Worm (Caenorhabditis elegans) whole organism, L2 larva: Measurements from ENCODE around the gene T28A8.8.

Experiments
- C34F6.9 ChIP-seq: fragments of 150-350 bp; optimal IDR thresholded peaks from 2 replicates; lab custom pipeline; 2014; ENCODE audit warnings: missing biosample characterization, missing genetic modification characterization
- F13H6.1 ChIP-seq: sonication (generic microtip); optimal IDR thresholded peaks from 2 replicates; lab custom pipeline; 2016; ENCODE audit warnings: missing genetic modification characterization, missing compliant biosample characterization
- alr-1 ChIP-seq: fragments of 150-350 bp; optimal IDR thresholded peaks from 2 replicates; lab custom pipeline; 2014; ENCODE audit warnings: missing biosample characterization, missing genetic modification characterization
- ama-1 ChIP-seq: fragments of 150-350 bp; optimal IDR thresholded peaks from 2 replicates; lab custom pipeline; 2018; ENCODE audit warnings: inconsistent platforms
- blmp-1 ChIP-seq: sonication (generic microtip); optimal IDR thresholded peaks from 2 replicates; lab custom pipeline; 2017; ENCODE audit warnings: missing genetic modification characterization, mild to moderate bottlenecking, missing compliant biosample characterization, antibody characterized with exemption, moderate library complexity; ENCODE audit not compliant: insufficient read depth
- ceh-16 ChIP-seq: fragments of 150-350 bp; optimal IDR thresholded peaks from 2 replicates; lab custom pipeline; 2014; ENCODE audit warnings: missing biosample characterization, missing genetic modification characterization
- crh-2 ChIP-seq: sonication (generic microtip); optimal IDR thresholded peaks from 2 replicates; lab custom pipeline; 2017; ENCODE audit warnings: missing biosample characterization, missing genetic modification characterization
- dmd-4 ChIP-seq: sonication (generic microtip); optimal IDR thresholded peaks from 2 replicates; lab custom pipeline; 2017; ENCODE audit warnings: missing biosample characterization, missing genetic modification characterization
- egl-27 ChIP-seq: sonication (generic microtip); optimal IDR thresholded peaks from 3 replicates; lab custom pipeline; 2017; ENCODE audit warnings: missing biosample characterization, missing genetic modification reagents, missing genetic modification characterization
- fos-1 ChIP-seq: fragments of 150-350 bp; optimal IDR thresholded peaks from 2 replicates; lab custom pipeline; 2014; ENCODE audit warnings: missing biosample characterization, missing genetic modification characterization
- gmeb-1 ChIP-seq: fragments of 150-350 bp; optimal IDR thresholded peaks from 2 replicates; lab custom pipeline; 2014; ENCODE audit warnings: missing biosample characterization, missing genetic modification characterization
- lin-11 ChIP-seq: fragments of 150-350 bp; sonication (generic microtip); optimal IDR thresholded peaks from 2 replicates; lab custom pipeline; 2014; ENCODE audit warnings: missing biosample characterization, missing genetic modification characterization, inconsistent platforms, mixed read lengths
- lin-39 ChIP-seq: fragments of 150-350 bp; optimal IDR thresholded peaks from 2 replicates; lab custom pipeline; 2014; ENCODE audit warnings: missing biosample characterization, missing genetic modification reagents, missing genetic modification characterization
- lsy-2 ChIP-seq, 2 experiments: fragments of 150-350 bp in 1 of 2; sonication (generic microtip) in 1 of 2; optimal IDR thresholded peaks; 2 replicates each; lab custom pipeline; 2014 to 2017; ENCODE audit warnings: missing biosample characterization in 2 of 2, missing genetic modification characterization in 2 of 2
- mab-5 ChIP-seq: fragments of 150-350 bp; optimal IDR thresholded peaks from 2 replicates; lab custom pipeline; 2014; ENCODE audit warnings: missing biosample characterization, missing genetic modification characterization
- mbf-1 ChIP-seq: sonication (generic microtip); optimal IDR thresholded peaks from 2 replicates; lab custom pipeline; 2017; ENCODE audit warnings: missing biosample characterization, missing genetic modification characterization
- mdl-1 ChIP-seq, 2 experiments: fragments of 150-350 bp in 1 of 2; sonication (generic microtip) in 1 of 2; optimal IDR thresholded peaks; 2 replicates each; lab custom pipeline; 2017; ENCODE audit warnings: missing biosample characterization in 2 of 2, missing genetic modification characterization in 2 of 2
- nhr-10 ChIP-seq: sonication (generic microtip); optimal IDR thresholded peaks from 2 replicates; lab custom pipeline; 2017; ENCODE audit warnings: missing biosample characterization, missing genetic modification characterization
- nhr-12 ChIP-seq: fragments of 150-350 bp; optimal IDR thresholded peaks from 2 replicates; lab custom pipeline; 2014; ENCODE audit warnings: missing biosample characterization, missing genetic modification characterization
- nhr-129 ChIP-seq: fragments of 150-350 bp; optimal IDR thresholded peaks from 2 replicates; lab custom pipeline; 2014; ENCODE audit warnings: missing biosample characterization, missing genetic modification characterization
- nhr-23 ChIP-seq: fragments of 150-350 bp; optimal IDR thresholded peaks from 2 replicates; lab custom pipeline; 2014; ENCODE audit warnings: missing biosample characterization, missing genetic modification reagents, missing genetic modification characterization
- nhr-237 ChIP-seq: fragments of 150-350 bp; optimal IDR thresholded peaks from 2 replicates; lab custom pipeline; 2014; ENCODE audit warnings: missing biosample characterization, missing genetic modification characterization
- nhr-25 ChIP-seq: fragments of 150-350 bp; sonication (generic microtip); optimal IDR thresholded peaks from 3 replicates; lab custom pipeline; 2014; ENCODE audit warnings: missing biosample characterization, missing genetic modification characterization
- sem-4 ChIP-seq: fragments of 150-350 bp; optimal IDR thresholded peaks from 2 replicates; lab custom pipeline; 2014; ENCODE audit warnings: missing biosample characterization, missing genetic modification reagents, missing genetic modification characterization
- skn-1 ChIP-seq: sonication (generic microtip); optimal IDR thresholded peaks from 2 replicates; lab custom pipeline; 2017; ENCODE audit warnings: missing biosample characterization, missing genetic modification characterization
- sma-9 ChIP-seq, 2 experiments: fragments of 150-350 bp in 1 of 2; sonication (generic microtip) in 1 of 2; optimal IDR thresholded peaks; 2 replicates each; lab custom pipeline; 2014 to 2016; ENCODE audit warnings: missing genetic modification characterization in 2 of 2, mild to moderate bottlenecking in 1 of 2, missing biosample characterization in 1 of 2, missing compliant biosample characterization in 1 of 2, missing genetic modification reagents in 1 of 2, moderate library complexity in 1 of 2
- snpc-4 ChIP-seq: fragments of 150-350 bp; optimal IDR thresholded peaks from 2 replicates; lab custom pipeline; 2014; ENCODE audit warnings: missing biosample characterization, missing genetic modification characterization
- unc-55 ChIP-seq: fragments of 150-350 bp; sonication (generic microtip); optimal IDR thresholded peaks from 3 replicates; lab custom pipeline; 2014; ENCODE audit warnings: missing biosample characterization, missing genetic modification reagents, missing genetic modification characterization
- unc-62 ChIP-seq: fragments of 150-350 bp; optimal IDR thresholded peaks from 2 replicates; lab custom pipeline; 2014; ENCODE audit warnings: missing biosample characterization, missing genetic modification reagents, missing genetic modification characterization
- zag-1 ChIP-seq: fragments of 150-350 bp; optimal IDR thresholded peaks from 2 replicates; lab custom pipeline; 2014; ENCODE audit warnings: missing biosample characterization, missing genetic modification characterization
- ztf-1 ChIP-seq: fragments of 200-800 bp; sonication (Bioruptor generic); conservative IDR thresholded peaks from 2 replicates; pipeline ENCODE4 v1.3.6; 2022; ENCODE audit warnings: missing genetic modification characterization, missing compliant biosample characterization
- ztf-4 ChIP-seq: fragments of 150-350 bp; optimal IDR thresholded peaks from 2 replicates; lab custom pipeline; 2014; ENCODE audit warnings: missing biosample characterization, missing genetic modification characterization

T28A8.8 gene

ce11 chrIII:13540791-13541190 is 38.2 kb downstream of the T28A8.8 start:
- TF ChIP-seq egl-27 (tag; lab: Kevin White, UChicago) (no peak), sma-9 (GFP tag; optimal IDR thresholded peaks at IDR 0.05; lab: Kevin White, UChicago) (no peak), sma-9 (tag; optimal IDR thresholded peaks at IDR 0.05; lab: Kevin White, UChicago) (no peak), unc-62 (GFP tag; lab: Kevin White, UChicago) (no peak), ceh-16 (tag; lab: Kevin White, UChicago) (no peak), ztf-1 (no peak), mbf-1 (tag; lab: Kevin White, UChicago) (no peak), nhr-23 (tag; lab: Kevin White, UChicago) (no peak), nhr-237 (no peak), alr-1 (tag; lab: Kevin White, UChicago) (no peak), gmeb-1 (tag; lab: Kevin White, UChicago) (no peak), F13H6.1 (tag; lab: Kevin White, UChicago) (no peak), fos-1 (tag; lab: Kevin White, UChicago) (no peak), ama-1 (lab: Kevin White, UChicago) (no peak), unc-55 (no peak), nhr-25 (tag; lab: Kevin White, UChicago) (no peak), snpc-4 (tag; lab: Kevin White, UChicago) (no peak), dmd-4 (tag; lab: Kevin White, UChicago) (no peak)

- TF ChIP-seq ztf-4 (no peak), crh-2 (tag; lab: Kevin White, UChicago) (peak; percentile 41), sem-4 (tag; lab: Kevin White, UChicago) (no peak), fos-1 (tag; lab: Kevin White, UChicago) (peak; percentile 61), gmeb-1 (tag; lab: Kevin White, UChicago) (peak; percentile 7)
Observed at ce11 chrIII:13542458-13542857, 39.8 kb downstream of the T28A8.8 start.

- no peak for TF ChIP-seq lin-11
- no peak for TF ChIP-seq C34F6.9 (tag; lab: Kevin White, UChicago)
- TF ChIP-seq blmp-1 = no peak
- TF ChIP-seq lin-39 = no peak
- TF ChIP-seq ztf-4 = no peak
- no peak for TF ChIP-seq nhr-12 (tag; lab: Kevin White, UChicago)
- TF ChIP-seq crh-2 (tag; lab: Kevin White, UChicago) = no peak
- no peak for TF ChIP-seq lsy-2 (tag; optimal IDR thresholded peaks at IDR 0.05; lab: Kevin White, UChicago)
- no peak for TF ChIP-seq zag-1
- no peak for TF ChIP-seq unc-55
- TF ChIP-seq ztf-1 = no peak
- no peak for TF ChIP-seq mab-5 (tag; lab: Kevin White, UChicago)
- TF ChIP-seq nhr-10 = no peak
Observed at ce11 chrIII:13543434-13543833, 40.8 kb downstream of the T28A8.8 start, which contains the start of gene acs-5. acs-5 (minus strand) TSS chrIII:13543534.

- TF ChIP-seq crh-2 (tag; lab: Kevin White, UChicago) (peak; percentile 75), nhr-129 (tag; lab: Kevin White, UChicago) (peak; percentile 36), unc-62 (GFP tag; lab: Kevin White, UChicago) (no peak), snpc-4 (tag; lab: Kevin White, UChicago) (no peak), skn-1 (tag; lab: Kevin White, UChicago) (no peak), fos-1 (tag; lab: Kevin White, UChicago) (peak; percentile 79), F13H6.1 (tag; lab: Kevin White, UChicago) (peak; percentile 4), gmeb-1 (tag; lab: Kevin White, UChicago) (peak; percentile 47), sma-9 (GFP tag; optimal IDR thresholded peaks at IDR 0.05; lab: Kevin White, UChicago) (peak; percentile 48), sma-9 (tag; optimal IDR thresholded peaks at IDR 0.05; lab: Kevin White, UChicago) (no peak), blmp-1 (peak; percentile 21), nhr-25 (tag; lab: Kevin White, UChicago) (peak; percentile 53), mdl-1 (tag; optimal IDR thresholded peaks at IDR 0.05; lab: Kevin White, UChicago) (no peak)
- TF ChIP-seq, all 48 proteins: peak for 8
Observed at ce11 chrIII:13544593-13544992, 42.0 kb downstream of the T28A8.8 start.

ce11 chrIII:13546537-13546936 is 43.9 kb downstream of the T28A8.8 start, which contains the start of gene Y76A2B.4:
Y76A2B.4 (minus strand) TSS chrIII:13546777.
- TF ChIP-seq lin-11 = no peak
- peak in 1 of 2 experiments; percentile 36 for TF ChIP-seq lsy-2 (tag; optimal IDR thresholded peaks at IDR 0.05; lab: Kevin White, UChicago)
- TF ChIP-seq ama-1 (lab: Kevin White, UChicago) = peak; percentile 9
- TF ChIP-seq, all 48 proteins: peak for 2
